Worm (Caenorhabditis elegans): Measurements from ENCODE around the gene R107.9.

DNA sequence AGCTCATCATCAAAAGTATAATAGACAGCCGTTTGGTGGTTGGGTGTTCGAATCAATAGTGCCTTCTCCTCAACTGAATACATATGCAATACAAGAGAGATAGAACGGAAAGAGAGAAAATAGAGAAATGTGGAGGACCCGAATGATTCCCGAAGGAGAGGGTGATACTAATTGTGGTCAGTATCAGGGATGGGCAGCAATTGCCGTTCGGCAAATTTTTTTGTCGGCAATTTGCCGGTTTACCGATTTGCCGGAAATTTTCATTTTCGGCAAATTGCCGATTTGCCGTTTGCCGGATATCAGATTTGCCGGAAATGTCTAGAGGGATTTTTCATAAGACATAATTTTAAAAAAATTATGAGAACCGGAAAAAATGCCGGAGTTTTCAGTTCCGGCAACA lies 25.4 kb upstream of the R107.9 start, which contains the start of gene F59B2.9:
- TF ChIP-seq unc-62 (GFP tag; optimal IDR thresholded peaks at IDR 0.05 in 1 of 2) = no peak
- no peak for TF ChIP-seq unc-62 (tag; optimal IDR thresholded peaks at IDR 0.05)
- no peak for TF ChIP-seq F44E2.7 (GFP tag; IDR thresholded peaks at IDR 0.05)
- TF ChIP-seq pha-4 (GFP tag; IDR thresholded peaks at IDR 0.05) = no peak
- TF ChIP-seq pha-4 (tag; optimal IDR thresholded peaks at IDR 0.05) = no peak
- TF ChIP-seq pqm-1 (tag; optimal IDR thresholded peaks at IDR 0.05) = no peak
- TF ChIP-seq dpl-1 (GFP tag; optimal IDR thresholded peaks at IDR 0.05) = no peak
- TF ChIP-seq arid-1 (GFP tag; conservative IDR thresholded peaks at IDR 0.05) = no peak
- no peak for TF ChIP-seq fos-1 (tag; optimal IDR thresholded peaks at IDR 0.05)

Measured in whole organism, L4 larva.